Worm (Caenorhabditis elegans): ENCODE data around the gene Y110A2AL.6.

Y110A2AL.6 gene

ce11 chrII:2832098-2832497 is 9.3 kb downstream of the Y110A2AL.6 start:
- TF ChIP-seq med-1 (GFP tag; optimal IDR thresholded peaks at IDR 0.05; ENCODE audit: insufficient read depth): no peak
- TF ChIP-seq T22C8.4 (GFP tag; IDR thresholded peaks at IDR 0.05): no peak
- no peak for TF ChIP-seq ref-1 (GFP tag; conservative IDR thresholded peaks at IDR 0.05)
- no peak for TF ChIP-seq klf-2 (GFP tag; conservative IDR thresholded peaks at IDR 0.05)
- no peak for TF ChIP-seq cog-1 (tag; optimal IDR thresholded peaks at IDR 0.05)

- TF ChIP-seq med-1 (GFP tag; optimal IDR thresholded peaks at IDR 0.05; ENCODE audit: insufficient read depth) (no peak), klf-2 (GFP tag; conservative IDR thresholded peaks at IDR 0.05) (no peak), tab-1 (GFP tag; IDR thresholded peaks at IDR 0.05) (no peak), T22C8.4 (GFP tag; IDR thresholded peaks at IDR 0.05) (no peak), cog-1 (tag; optimal IDR thresholded peaks at IDR 0.05) (no peak), ref-1 (GFP tag; conservative IDR thresholded peaks at IDR 0.05) (no peak), flt-1 (GFP tag; IDR thresholded peaks at IDR 0.05) (no peak)
Measured at ce11 chrII:2831173-2831572, 10.3 kb downstream of the Y110A2AL.6 start, which contains the start of gene K12H6.6. Gene K12H6.6, minus strand, starts transcription at chrII:2831233.

- TF ChIP-seq T22C8.4 (GFP tag; IDR thresholded peaks at IDR 0.05) (no peak), klf-2 (GFP tag; conservative IDR thresholded peaks at IDR 0.05) (0 out of 2 replicates have a peak, but pooled peaks have one; percentile 58)
Measured at ce11 chrII:2830144-2830543, 11.3 kb downstream of the Y110A2AL.6 start.

- TF ChIP-seq klf-2 (GFP tag; conservative IDR thresholded peaks at IDR 0.05) (no peak), flt-1 (GFP tag; IDR thresholded peaks at IDR 0.05) (no peak), tab-1 (GFP tag; IDR thresholded peaks at IDR 0.05) (no peak), cog-1 (tag; optimal IDR thresholded peaks at IDR 0.05) (no peak)
Measured at ce11 chrII:2829482-2829881, 11.9 kb downstream of the Y110A2AL.6 start.

- no peak for TF ChIP-seq flt-1 (GFP tag; IDR thresholded peaks at IDR 0.05)
- no peak for TF ChIP-seq T22C8.4 (GFP tag; IDR thresholded peaks at IDR 0.05)
- TF ChIP-seq ztf-23 (GFP tag; IDR thresholded peaks at IDR 0.05): no peak
- no peak for TF ChIP-seq med-1 (GFP tag; optimal IDR thresholded peaks at IDR 0.05; ENCODE audit: insufficient read depth)
- TF ChIP-seq cog-1 (tag; optimal IDR thresholded peaks at IDR 0.05): no peak
- TF ChIP-seq ztf-29 (GFP tag; IDR thresholded peaks at IDR 0.05): no peak
- TF ChIP-seq klf-2 (GFP tag; conservative IDR thresholded peaks at IDR 0.05): no peak
- TF ChIP-seq ref-1 (GFP tag; conservative IDR thresholded peaks at IDR 0.05): no peak
Measured at ce11 chrII:2827859-2828403, 13.5 kb downstream of the Y110A2AL.6 start, which contains the start of gene K12H6.8. Gene K12H6.8, plus strand, starts transcription at chrII:2827896.

ce11 chrII:2826073-2826472 is 15.4 kb downstream of the Y110A2AL.6 start, which contains the start of gene K12H6.5:
Gene K12H6.5, minus strand, starts transcription at chrII:2826173.
- TF ChIP-seq klf-2 (GFP tag; conservative IDR thresholded peaks at IDR 0.05): no peak
- no peak for TF ChIP-seq ref-1 (GFP tag; conservative IDR thresholded peaks at IDR 0.05)
- TF ChIP-seq ztf-23 (GFP tag; IDR thresholded peaks at IDR 0.05): no peak
- TF ChIP-seq ztf-29 (GFP tag; IDR thresholded peaks at IDR 0.05): no peak
- TF ChIP-seq flt-1 (GFP tag; IDR thresholded peaks at IDR 0.05): no peak
- TF ChIP-seq cog-1 (tag; optimal IDR thresholded peaks at IDR 0.05): no peak
- no peak for TF ChIP-seq med-1 (GFP tag; optimal IDR thresholded peaks at IDR 0.05; ENCODE audit: insufficient read depth)
- TF ChIP-seq tab-1 (GFP tag; IDR thresholded peaks at IDR 0.05): no peak
- TF ChIP-seq T22C8.4 (GFP tag; IDR thresholded peaks at IDR 0.05): no peak

ce11 chrII:2824169-2824568 is 17.3 kb downstream of the Y110A2AL.6 start, which contains the start of the genes K12H6.4 and K12H6.9:
Gene K12H6.4, minus strand, starts transcription at chrII:2824269.
Gene K12H6.9, plus strand, starts transcription at chrII:2824404.
- TF ChIP-seq flt-1 (GFP tag; IDR thresholded peaks at IDR 0.05): no peak
- TF ChIP-seq cog-1 (tag; optimal IDR thresholded peaks at IDR 0.05): no peak

ce11 chrII:2822435-2822920 is 19.0 kb downstream of the Y110A2AL.6 start, which contains the start of the genes fut-4 and K12H6.10:
Gene fut-4, minus strand, starts transcription at chrII:2822535.
Gene K12H6.10, plus strand, starts transcription at chrII:2822870.
- TF ChIP-seq flt-1 (GFP tag; IDR thresholded peaks at IDR 0.05): no peak
- no peak for TF ChIP-seq cog-1 (tag; optimal IDR thresholded peaks at IDR 0.05)
- no peak for TF ChIP-seq klf-2 (GFP tag; conservative IDR thresholded peaks at IDR 0.05)
- TF ChIP-seq ztf-23 (GFP tag; IDR thresholded peaks at IDR 0.05): no peak
- TF ChIP-seq tab-1 (GFP tag; IDR thresholded peaks at IDR 0.05): no peak
- TF ChIP-seq ref-1 (GFP tag; conservative IDR thresholded peaks at IDR 0.05): no peak
- TF ChIP-seq T22C8.4 (GFP tag; IDR thresholded peaks at IDR 0.05): no peak
- no peak for TF ChIP-seq ztf-29 (GFP tag; IDR thresholded peaks at IDR 0.05)
- TF ChIP-seq med-1 (GFP tag; optimal IDR thresholded peaks at IDR 0.05; ENCODE audit: insufficient read depth): no peak

- TF ChIP-seq T22C8.4 (GFP tag; IDR thresholded peaks at IDR 0.05): no peak
- no peak for TF ChIP-seq ztf-23 (GFP tag; IDR thresholded peaks at IDR 0.05)
- TF ChIP-seq cog-1 (tag; optimal IDR thresholded peaks at IDR 0.05): no peak
- no peak for TF ChIP-seq flt-1 (GFP tag; IDR thresholded peaks at IDR 0.05)
- no peak for TF ChIP-seq ref-1 (GFP tag; conservative IDR thresholded peaks at IDR 0.05)
- TF ChIP-seq med-1 (GFP tag; optimal IDR thresholded peaks at IDR 0.05; ENCODE audit: insufficient read depth): no peak
- TF ChIP-seq klf-2 (GFP tag; conservative IDR thresholded peaks at IDR 0.05): no peak
- TF ChIP-seq ztf-29 (GFP tag; IDR thresholded peaks at IDR 0.05): no peak
- TF ChIP-seq tab-1 (GFP tag; IDR thresholded peaks at IDR 0.05): no peak
Measured at ce11 chrII:2816676-2817075, 24.8 kb downstream of the Y110A2AL.6 start, which contains the start of gene set-13. Gene set-13, plus strand, starts transcription at chrII:2816976.

ce11 chrII:2815444-2815843 is 26.0 kb downstream of the Y110A2AL.6 start, which contains the start of gene K12H6.2:
Gene K12H6.2, minus strand, starts transcription at chrII:2815544.
- TF ChIP-seq cog-1 (tag; optimal IDR thresholded peaks at IDR 0.05): no peak
